Worm (Caenorhabditis elegans): ENCODE measurements around the gene C18A11.4.
A peak's percentile ranks its signal among the peaks of the same experiment; 100 is the strongest.

- peak; percentile 21 for TF ChIP-seq nhr-6 (tag; optimal IDR thresholded peaks at IDR 0.05)
- TF ChIP-seq ZK546.5 (tag; optimal IDR thresholded peaks at IDR 0.05), result no peak
- TF ChIP-seq ceh-16 (tag; optimal IDR thresholded peaks at IDR 0.05), result no peak
- TF ChIP-seq nhr-11 (tag; optimal IDR thresholded peaks at IDR 0.05), result no peak
- no peak for TF ChIP-seq nhr-77 (tag; optimal IDR thresholded peaks at IDR 0.05)
- TF ChIP-seq unc-55 (GFP tag; optimal IDR thresholded peaks at IDR 0.05), result no peak
- peak; percentile 28 for TF ChIP-seq egl-27 (tag; optimal IDR thresholded peaks at IDR 0.05)
- peak; percentile 67 for TF ChIP-seq lin-13 (GFP tag; optimal IDR thresholded peaks at IDR 0.05)
- no peak for TF ChIP-seq R02D3.7 (tag; optimal IDR thresholded peaks at IDR 0.05)
- no peak for TF ChIP-seq ztf-11 (tag; optimal IDR thresholded peaks at IDR 0.05)
- TF ChIP-seq zag-1 (tag; optimal IDR thresholded peaks at IDR 0.05), result no peak
Observed at ce11 chrX:8029080-8029479, 16.2 kb upstream of the C18A11.4 start, which contains the start of gene C34D10.1.

Data from whole organism, L2 larva.